Worm (Caenorhabditis elegans): ENCODE results near the gene rps-28.

rps-28 gene

ce11 chrIV:1659045-1659741, at the start of gene rps-28 (continued):
- TF ChIP-seq B0261.1 (tag; optimal IDR thresholded peaks at IDR 0.05) (peak; percentile 27), zim-3 (tag; optimal IDR thresholded peaks at IDR 0.05) (no peak), hmg-1.2 (GFP tag; IDR thresholded peaks at IDR 0.05) (peak; percentile 83), Y53G8AR.9 (GFP tag; conservative IDR thresholded peaks at IDR 0.05) (peak; percentile 93), attf-3 (GFP tag; conservative IDR thresholded peaks at IDR 0.05) (peak; percentile 100), ztf-22 (GFP tag; optimal IDR thresholded peaks at IDR 0.05) (peak; percentile 69), egl-18 (GFP tag; IDR thresholded peaks at IDR 0.05) (no peak), ekl-4 (GFP tag; IDR thresholded peaks at IDR 0.05) (peak; percentile 94), F39B2.1 (GFP tag; IDR thresholded peaks at IDR 0.05) (no peak), aptf-2 (GFP tag; conservative IDR thresholded peaks at IDR 0.05) (0 out of 2 replicates have a peak, but pooled peaks have one; percentile 47), athp-1 (tag; optimal IDR thresholded peaks at IDR 0.05) (peak; percentile 99), lsy-27 (tag; optimal IDR thresholded peaks at IDR 0.05; ENCODE audit: borderline replicate concordance, insufficient read depth) (peak; percentile 70), F23B12.7 (tag; optimal IDR thresholded peaks at IDR 0.05; ENCODE audit: insufficient read depth) (peak; percentile 97), tlf-1 (GFP tag; optimal IDR thresholded peaks at IDR 0.05) (peak; percentile 92), somi-1 (GFP tag; optimal IDR thresholded peaks at IDR 0.05) (peak; percentile 91), D2030.7 (GFP tag; IDR thresholded peaks at IDR 0.05) (peak; percentile 94), Y95B8A.8 (GFP tag; IDR thresholded peaks at IDR 0.05) (peak; percentile 95), let-607 (tag; optimal IDR thresholded peaks at IDR 0.05) (peak; percentile 69 to 85), nhr-120 (GFP tag; IDR thresholded peaks at IDR 0.05) (no peak), hsf-1 (GFP tag; IDR thresholded peaks at IDR 0.05) (peak; percentile 75), egl-44 (GFP tag; IDR thresholded peaks at IDR 0.05) (peak; percentile 65; the same call in 1 of the 2 replicates), snpc-1.3 (tag; optimal IDR thresholded peaks at IDR 0.05; ENCODE audit: insufficient read depth) (peak; percentile 84), ama-1 (optimal IDR thresholded peaks at IDR 0.05) (no peak), ama-1 (GFP tag; optimal IDR thresholded peaks at IDR 0.05) (peak in 1 of 2 experiments; percentile 58), bed-2 (GFP tag; IDR thresholded peaks at IDR 0.05) (no peak), ceh-58 (GFP tag; IDR thresholded peaks at IDR 0.05) (no peak), pha-4 (tag; optimal IDR thresholded peaks at IDR 0.05) (peak; percentile 93), Y53F4B.3 (GFP tag; IDR thresholded peaks at IDR 0.05) (peak; percentile 84), xnd-1 (tag; optimal IDR thresholded peaks at IDR 0.05) (peak; percentile 47), ztf-18 (tag; optimal IDR thresholded peaks at IDR 0.05) (peak; percentile 81), mcd-1 (GFP tag; IDR thresholded peaks at IDR 0.05) (peak; percentile 92), nfya-2 (GFP tag; IDR thresholded peaks at IDR 0.05) (no peak), sptf-2 (GFP tag; optimal IDR thresholded peaks at IDR 0.05) (no peak), tbp1 (GFP tag; optimal IDR thresholded peaks at IDR 0.05) (peak; percentile 77), hmg-20 (GFP tag; IDR thresholded peaks at IDR 0.05) (peak; percentile 71; the same call in 1 of the 2 replicates), hlh-26 (GFP tag; conservative IDR thresholded peaks at IDR 0.05) (no peak), Y56A3A.18 (GFP tag; IDR thresholded peaks at IDR 0.05) (no peak), rpc-1 (optimal IDR thresholded peaks at IDR 0.05) (peak; percentile 49), rpc-1 (tag; optimal IDR thresholded peaks at IDR 0.05) (no peak), F55B11.4 (tag; optimal IDR thresholded peaks at IDR 0.05; ENCODE audit: borderline replicate concordance, insufficient read depth) (no peak), B0019.2 (GFP tag; conservative IDR thresholded peaks at IDR 0.05) (peak; percentile 86), B0035.1 (tag; optimal IDR thresholded peaks at IDR 0.05) (peak; percentile 67), egrh-3 (GFP tag; IDR thresholded peaks at IDR 0.05) (peak; percentile 60), madf-3 (GFP tag; IDR thresholded peaks at IDR 0.05) (peak; percentile 93), T07F8.4 (tag; optimal IDR thresholded peaks at IDR 0.05) (peak; percentile 11), fkh-3 (tag; optimal IDR thresholded peaks at IDR 0.05) (no peak), lin-54 (GFP tag; optimal IDR thresholded peaks at IDR 0.05) (peak; percentile 94)

Measured in whole organism, young adult.